Fruit fly (Drosophila melanogaster): Measurements from ENCODE around the gene CG7333.

dm6 chr3R:19650718-19651117, 50.3 kb downstream of the CG7333 start, which contains the start of gene CG31219:
- no peak for TF ChIP-seq Ets96B (tag; optimal IDR thresholded peaks at IDR 0.05)
- TF ChIP-seq CG9139 (GFP tag; optimal IDR thresholded peaks at IDR 0.05) = no peak
- no peak for TF ChIP-seq pdm3 (GFP tag; optimal IDR thresholded peaks at IDR 0.05)
- no peak for TF ChIP-seq Lpt (GFP tag; optimal IDR thresholded peaks at IDR 0.05)
- no peak for TF ChIP-seq achi (GFP tag; optimal IDR thresholded peaks at IDR 0.05)
- no peak for TF ChIP-seq Hr4 (GFP tag; optimal IDR thresholded peaks at IDR 0.05)
- no peak for TF ChIP-seq CG1621 (tag; optimal IDR thresholded peaks at IDR 0.05)
